In the genomic region with DNA sequence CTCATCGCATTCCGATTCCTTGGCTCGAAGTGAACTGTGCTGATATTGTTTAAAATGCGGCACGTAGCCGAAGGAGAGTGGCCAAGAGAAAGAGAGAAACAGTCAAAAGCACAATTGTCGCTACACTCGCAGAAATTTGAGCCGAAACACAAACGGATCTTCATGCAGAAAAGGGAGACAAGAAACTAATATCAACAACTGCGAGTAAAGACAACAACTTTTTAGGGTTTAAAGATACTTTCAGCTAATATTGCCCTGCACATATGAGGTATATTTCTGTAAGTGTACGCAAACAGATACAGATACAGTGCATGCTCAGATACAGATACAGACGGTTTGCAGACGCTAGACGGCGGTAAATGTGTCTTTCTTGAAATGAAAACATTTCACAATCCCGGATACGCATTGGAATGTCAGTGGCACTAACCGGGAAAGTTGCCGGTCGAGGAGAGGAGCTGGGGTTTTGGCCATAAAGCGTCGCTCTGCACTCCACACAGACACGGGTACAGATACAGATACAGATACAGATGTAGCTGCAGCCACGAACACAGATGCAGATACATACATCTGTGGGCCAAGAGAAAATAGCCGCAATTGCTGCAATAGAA, we compare ENCODE assay signal across 4 fruit fly cellular contexts.
A peak's percentile ranks its signal among the peaks of the same experiment; 100 is the strongest.
TF ChIP-seq lines count a peak whose summit lies in the region.

No protein-coding gene starts in this region.

TF ChIP-seq in whole organism, embryonic, 481 proteins besides CTCF, POLR2A, EP300 and RAD21 (continued from another document and continues in another):
- no peak for TF ChIP-seq Kr (GFP tag; optimal IDR thresholded peaks at IDR 0.05; lab: Kevin White, UChicago)
- TF ChIP-seq Meics (GFP tag; optimal IDR thresholded peaks at IDR 0.05; lab: Kevin White, UChicago) = peak; percentile 72
- peak; percentile 63 for TF ChIP-seq E2f2 (GFP tag; IDR thresholded peaks at IDR 0.05; lab: Robert Waterston, UW)
- peak; percentile 75 for TF ChIP-seq HLH54F (GFP tag; optimal IDR thresholded peaks at IDR 0.05; lab: Kevin White, UChicago)
- TF ChIP-seq hkb (optimal IDR thresholded peaks at IDR 0.05; lab: Kevin White, UChicago) = no peak
- peak; percentile 91 for TF ChIP-seq hkb (GFP tag; IDR thresholded peaks at IDR 0.05; lab: Robert Waterston, UW)
- TF ChIP-seq CG3163 (GFP tag; optimal IDR thresholded peaks at IDR 0.05; lab: Kevin White, UChicago) = peak; percentile 77
- peak; percentile 72 for TF ChIP-seq CG7556 (GFP tag; optimal IDR thresholded peaks at IDR 0.05; lab: Kevin White, UChicago)
- peak; percentile 82 for TF ChIP-seq Atf3 (GFP tag; optimal IDR thresholded peaks at IDR 0.05; lab: Kevin White, UChicago)
- no peak for TF ChIP-seq HLH4C (GFP tag; IDR thresholded peaks at IDR 0.05; lab: Robert Waterston, UW; ENCODE audit: partially characterized antibody)
- TF ChIP-seq pzg (GFP tag; optimal IDR thresholded peaks at IDR 0.05; lab: Kevin White, UChicago) = no peak
- peak; percentile 50 for TF ChIP-seq trh (GFP tag; optimal IDR thresholded peaks at IDR 0.05; lab: Kevin White, UChicago)
- TF ChIP-seq MESR4 (GFP tag; optimal IDR thresholded peaks at IDR 0.05; lab: Kevin White, UChicago) = peak; percentile 42
- TF ChIP-seq CG17186 (GFP tag; optimal IDR thresholded peaks at IDR 0.05; lab: Kevin White, UChicago) = peak; percentile 68
- TF ChIP-seq btn (GFP tag; optimal IDR thresholded peaks at IDR 0.05; lab: Kevin White, UChicago) = peak; percentile 88
- no peak for TF ChIP-seq BEAF-32 (GFP tag; optimal IDR thresholded peaks at IDR 0.05; lab: Kevin White, UChicago)
- TF ChIP-seq CG15269 (tag; optimal IDR thresholded peaks at IDR 0.05; lab: Kevin White, UChicago) = peak; percentile 87
- TF ChIP-seq gt (GFP tag; IDR thresholded peaks at IDR 0.05; lab: Robert Waterston, UW) = peak; percentile 76
- no peak for TF ChIP-seq ftz-f1 (GFP tag; optimal IDR thresholded peaks at IDR 0.05; lab: Kevin White, UChicago)
- no peak for TF ChIP-seq Dll (GFP tag; IDR thresholded peaks at IDR 0.05; lab: Robert Waterston, UW; ENCODE audit: partially characterized antibody)
- peak; percentile 85 for TF ChIP-seq sens-2 (GFP tag; IDR thresholded peaks at IDR 0.05; lab: Robert Waterston, UW)
- peak; percentile 66 for TF ChIP-seq CG10565 (GFP tag; optimal IDR thresholded peaks at IDR 0.05; lab: Kevin White, UChicago)
- peak; percentile 87 for TF ChIP-seq CG18262 (tag; optimal IDR thresholded peaks at IDR 0.05; lab: Kevin White, UChicago)
- TF ChIP-seq h (optimal IDR thresholded peaks at IDR 0.05; lab: Kevin White, UChicago) = no peak
- peak; percentile 86 for TF ChIP-seq CG14441 (GFP tag; IDR thresholded peaks at IDR 0.05; lab: Robert Waterston, UW)
- TF ChIP-seq lmd (GFP tag; IDR thresholded peaks at IDR 0.05; lab: Robert Waterston, UW) = peak; percentile 81
- TF ChIP-seq dm (GFP tag; optimal IDR thresholded peaks at IDR 0.05; lab: Kevin White, UChicago) = peak; percentile 68
- peak; percentile 73 for TF ChIP-seq CHES-1-like (GFP tag; optimal IDR thresholded peaks at IDR 0.05; lab: Kevin White, UChicago)
- 0 out of 2 replicates have a peak, but pooled peaks have one; percentile 48 for TF ChIP-seq CG16779 (GFP tag; IDR thresholded peaks at IDR 0.05; lab: Robert Waterston, UW)
- TF ChIP-seq CG14860 (GFP tag; IDR thresholded peaks at IDR 0.05; lab: Robert Waterston, UW; ENCODE audit: partially characterized antibody) = no peak

TF ChIP-seq in whole organism, prepupa, 60 proteins besides CTCF, POLR2A, EP300 and RAD21 (continued from another document and continues in another):
- TF ChIP-seq CG7368 (GFP tag; optimal IDR thresholded peaks at IDR 0.05; lab: Kevin White, UChicago) (peak; percentile 92), CG8319 (GFP tag; optimal IDR thresholded peaks at IDR 0.05; lab: Kevin White, UChicago) (peak; percentile 81), CG9139 (GFP tag; optimal IDR thresholded peaks at IDR 0.05; lab: Kevin White, UChicago) (peak; percentile 50), pdm3 (GFP tag; optimal IDR thresholded peaks at IDR 0.05; lab: Kevin White, UChicago) (peak; percentile 94), achi (GFP tag; optimal IDR thresholded peaks at IDR 0.05; lab: Kevin White, UChicago) (peak; percentile 92), CG11762 (GFP tag; optimal IDR thresholded peaks at IDR 0.05; lab: Kevin White, UChicago; ENCODE audit: insufficient read depth) (peak; percentile 91), dsx (GFP tag; optimal IDR thresholded peaks at IDR 0.05; lab: Kevin White, UChicago; ENCODE audit: poor library complexity, severe bottlenecking) (peak; percentile 82), Hr38 (GFP tag; optimal IDR thresholded peaks at IDR 0.05; lab: Kevin White, UChicago) (peak; percentile 70), CG31627 (GFP tag; optimal IDR thresholded peaks at IDR 0.05; lab: Kevin White, UChicago) (peak; percentile 91), Eip93F (GFP tag; optimal IDR thresholded peaks at IDR 0.05; lab: Kevin White, UChicago) (peak; percentile 47), CG16779 (tag; optimal IDR thresholded peaks at IDR 0.05; lab: Kevin White, UChicago) (peak; percentile 77), fkh (GFP tag; optimal IDR thresholded peaks at IDR 0.05; lab: Kevin White, UChicago) (peak; percentile 80), Blimp-1 (GFP tag; optimal IDR thresholded peaks at IDR 0.05; lab: Kevin White, UChicago) (peak; percentile 59), topi (GFP tag; optimal IDR thresholded peaks at IDR 0.05; lab: Kevin White, UChicago) (peak; percentile 89), CG32006 (GFP tag; optimal IDR thresholded peaks at IDR 0.05; lab: Kevin White, UChicago) (peak; percentile 98), CG3919 (GFP tag; optimal IDR thresholded peaks at IDR 0.05; lab: Kevin White, UChicago) (peak; percentile 95), Lpt (GFP tag; optimal IDR thresholded peaks at IDR 0.05; lab: Kevin White, UChicago) (peak; percentile 95), dac (GFP tag; optimal IDR thresholded peaks at IDR 0.05; lab: Kevin White, UChicago) (peak; percentile 98), CG10669 (GFP tag; optimal IDR thresholded peaks at IDR 0.05; lab: Kevin White, UChicago) (peak; percentile 84), Hr4 (GFP tag; optimal IDR thresholded peaks at IDR 0.05; lab: Kevin White, UChicago) (peak; percentile 98), Ets21C (GFP tag; optimal IDR thresholded peaks at IDR 0.05; lab: Kevin White, UChicago) (peak; percentile 82), CG6276 (GFP tag; optimal IDR thresholded peaks at IDR 0.05; lab: Kevin White, UChicago) (peak; percentile 87), CG1621 (tag; optimal IDR thresholded peaks at IDR 0.05; lab: Kevin White, UChicago) (peak; percentile 86), Ets96B (tag; optimal IDR thresholded peaks at IDR 0.05; lab: Kevin White, UChicago) (peak; percentile 84), Eip78C (GFP tag; lab: Kevin White, UChicago) (peak; percentile 97), vri (GFP tag; optimal IDR thresholded peaks at IDR 0.05; lab: Kevin White, UChicago) (peak; percentile 76), fd59A (GFP tag; optimal IDR thresholded peaks at IDR 0.05; lab: Kevin White, UChicago) (peak; percentile 82), svp (GFP tag; lab: Kevin White, UChicago) (peak; percentile 93), fd85E (GFP tag; optimal IDR thresholded peaks at IDR 0.05; lab: Kevin White, UChicago) (peak; percentile 65), CG11902 (GFP tag; optimal IDR thresholded peaks at IDR 0.05; lab: Kevin White, UChicago) (peak; percentile 84), ss (GFP tag; optimal IDR thresholded peaks at IDR 0.05; lab: Kevin White, UChicago) (peak; percentile 62 to 67), CG34406 (GFP tag; optimal IDR thresholded peaks at IDR 0.05; lab: Kevin White, UChicago) (peak; percentile 86)

TF ChIP-seq in whole organism, pupa, 21 proteins besides CTCF, POLR2A, EP300 and RAD21 (continued from another document):
- TF ChIP-seq rn (GFP tag; IDR thresholded peaks at IDR 0.05; lab: Robert Waterston, UW) (peak; percentile 86), EcR (GFP tag; optimal IDR thresholded peaks at IDR 0.05; lab: Kevin White, UChicago) (peak; percentile 10)

TF ChIP-seq in whole organism, wandering third instar larva, 38 proteins besides CTCF, POLR2A, EP300 and RAD21 (continued from another document):
- TF ChIP-seq foxo (GFP tag; optimal IDR thresholded peaks at IDR 0.05; lab: Kevin White, UChicago) (peak in 1 of 2 experiments; percentile 88), Mio (GFP tag; optimal IDR thresholded peaks at IDR 0.05; lab: Kevin White, UChicago) (no peak), Dfd (GFP tag; optimal IDR thresholded peaks at IDR 0.05; lab: Kevin White, UChicago) (no peak), Vsx2 (GFP tag; optimal IDR thresholded peaks at IDR 0.05; lab: Kevin White, UChicago; ENCODE audit: partially characterized antibody) (no peak), psq (GFP tag; optimal IDR thresholded peaks at IDR 0.05; lab: Kevin White, UChicago) (peak; percentile 87), OdsH (GFP tag; optimal IDR thresholded peaks at IDR 0.05; lab: Kevin White, UChicago) (peak; percentile 82), jim (GFP tag; optimal IDR thresholded peaks at IDR 0.05; lab: Kevin White, UChicago) (no peak)
